Fruit fly (Drosophila melanogaster): ENCODE results near the gene Tep4.

dm6 chr2L:19528308-19528707 is 20.0 kb upstream of the Tep4 start:
- no peak for TF ChIP-seq usp (GFP tag; optimal IDR thresholded peaks at IDR 0.05)
- no peak for TF ChIP-seq CG8478 (optimal IDR thresholded peaks at IDR 0.05)
- TF ChIP-seq pan (optimal IDR thresholded peaks at IDR 0.05), result no peak
- no peak for TF ChIP-seq psq (optimal IDR thresholded peaks at IDR 0.05)

Measured in whole organism.